Worm (Caenorhabditis elegans) whole organism, L4 larva: ENCODE measurements around the gene B0513.4.

Experiments
- F10B5.3 ChIP-seq: sonication (generic microtip); optimal IDR thresholded peaks from 2 replicates; lab custom pipeline; 2016; ENCODE audit warnings: mild to moderate bottlenecking, missing genetic modification characterization, missing compliant biosample characterization
- F49E8.2 ChIP-seq: sonication (generic microtip); optimal IDR thresholded peaks from 2 replicates; lab custom pipeline; 2016; ENCODE audit warnings: missing compliant biosample characterization, mild to moderate bottlenecking, missing genetic modification characterization, borderline replicate concordance
- T26A8.4 ChIP-seq: fragments of 200-800 bp; sonication (Bioruptor generic); IDR thresholded peaks from 2 replicates; pipeline ENCODE4 v1.3.6; 2022; ENCODE audit warnings: missing genetic modification characterization, missing compliant biosample characterization
- Y75B8A.6 ChIP-seq: fragments of 200-800 bp; sonication (Bioruptor generic); IDR thresholded peaks from 2 replicates; pipeline ENCODE4 v1.3.6; 2022; ENCODE audit warnings: missing genetic modification reagents, missing genetic modification characterization, missing compliant biosample characterization
- ZK337.2 ChIP-seq: fragments of 200-800 bp; sonication (Bioruptor generic); IDR thresholded peaks from 2 replicates; pipeline ENCODE4 v1.3.6; 2022; ENCODE audit warnings: missing genetic modification reagents, missing genetic modification characterization, missing compliant biosample characterization
- aha-1 ChIP-seq: fragments of 150-350 bp; peaks from one replicate; lab custom pipeline; 2014; ENCODE audit warnings: missing biosample characterization, missing genetic modification characterization
- ceh-20 ChIP-seq: fragments of 200-800 bp; sonication (Bioruptor generic); IDR thresholded peaks from 2 replicates; pipeline ENCODE4 v1.3.6; 2022; ENCODE audit warnings: missing genetic modification reagents, missing genetic modification characterization, missing compliant biosample characterization
- ceh-62 ChIP-seq: sonication (generic microtip); optimal IDR thresholded peaks from 2 replicates; lab custom pipeline; 2017; ENCODE audit warnings: missing biosample characterization, missing genetic modification characterization
- ceh-82 ChIP-seq: sonication (generic microtip); optimal IDR thresholded peaks from 2 replicates; lab custom pipeline; 2017; ENCODE audit warnings: missing biosample characterization, missing genetic modification characterization
- ces-1 ChIP-seq: fragments of 150-350 bp; sonication (generic microtip); optimal IDR thresholded peaks from 4 replicates; lab custom pipeline; 2014; ENCODE audit warnings: missing biosample characterization, missing genetic modification reagents, missing genetic modification characterization
- daf-12 ChIP-seq: fragments of 150-350 bp; optimal IDR thresholded peaks from 2 replicates; lab custom pipeline; 2014; ENCODE audit warnings: missing biosample characterization, missing genetic modification reagents, missing genetic modification characterization
- dmd-6 ChIP-seq: fragments of 200-800 bp; sonication (Bioruptor generic); IDR thresholded peaks from 2 replicates; pipeline ENCODE4 v1.3.6; 2022; ENCODE audit warnings: missing genetic modification reagents, missing genetic modification characterization, missing compliant biosample characterization
- dpl-1 ChIP-seq: fragments of 150-350 bp; optimal IDR thresholded peaks from 2 replicates; lab custom pipeline; 2014; ENCODE audit warnings: missing biosample characterization, missing genetic modification reagents, missing genetic modification characterization
- egl-27 ChIP-seq: sonication (generic microtip); optimal IDR thresholded peaks from 3 replicates; lab custom pipeline; 2017; ENCODE audit warnings: missing biosample characterization, missing genetic modification reagents, missing genetic modification characterization
- gei-8 ChIP-seq: fragments of 200-800 bp; sonication (Bioruptor generic); optimal IDR thresholded peaks from 2 replicates; lab custom pipeline; 2018; ENCODE audit warnings: mild to moderate bottlenecking, missing genetic modification characterization, missing compliant biosample characterization
- hmg-1.1 ChIP-seq: fragments of 200-800 bp; sonication (Bioruptor generic); IDR thresholded peaks from 2 replicates; pipeline ENCODE4 v1.3.6; 2022; ENCODE audit warnings: missing genetic modification reagents, missing genetic modification characterization, missing compliant biosample characterization
- mes-2 ChIP-seq: sonication (generic microtip); optimal IDR thresholded peaks from 2 replicates; lab custom pipeline; 2016; ENCODE audit warnings: missing genotype, mild to moderate bottlenecking, missing genetic modification characterization, missing compliant biosample characterization; ENCODE audit not compliant: poor library complexity, severe bottlenecking
- nhr-111 ChIP-seq: fragments of 200-800 bp; sonication (Bioruptor generic); optimal IDR thresholded peaks from 2 replicates; lab custom pipeline; 2018; ENCODE audit warnings: mild to moderate bottlenecking, missing genetic modification characterization, missing compliant biosample characterization
- nhr-48 ChIP-seq: sonication (generic microtip); optimal IDR thresholded peaks from 2 replicates; lab custom pipeline; 2016; ENCODE audit warnings: mild to moderate bottlenecking, missing genetic modification characterization, missing compliant biosample characterization
- pha-4 ChIP-seq, 2 experiments: fragments of 150-350 bp in 1 of 2; fragments of 200-800 bp in 1 of 2; sonication (Bioruptor generic) in 1 of 2; IDR thresholded peaks in 1 of 2; optimal IDR thresholded peaks in 1 of 2; 2 replicates each; pipeline versions ENCODE4 v1.3.6 to Lab custom; 2014 to 2022; ENCODE audit warnings: missing genetic modification characterization in 2 of 2, missing genetic modification reagents in 2 of 2, missing biosample characterization in 1 of 2, missing compliant biosample characterization in 1 of 2
- sdz-12 ChIP-seq: fragments of 200-800 bp; sonication (Bioruptor generic); optimal IDR thresholded peaks from 2 replicates; lab custom pipeline; 2018; ENCODE audit warnings: mild to moderate bottlenecking, missing genetic modification characterization, missing compliant biosample characterization
- set-16 ChIP-seq: fragments of 200-800 bp; sonication (Bioruptor generic); IDR thresholded peaks from 2 replicates; pipeline ENCODE4 v1.3.6; 2022; ENCODE audit warnings: missing genetic modification reagents, missing genetic modification characterization, missing compliant biosample characterization
- snpc-1.2 ChIP-seq: fragments of 200-800 bp; sonication (Bioruptor generic); IDR thresholded peaks from 2 replicates; pipeline ENCODE4 v1.3.6; 2022; ENCODE audit warnings: missing genetic modification reagents, missing genetic modification characterization, missing compliant biosample characterization
- spr-3 ChIP-seq: fragments of 200-800 bp; sonication (Bioruptor generic); optimal IDR thresholded peaks from 2 replicates; lab custom pipeline; 2018; ENCODE audit warnings: mild to moderate bottlenecking, missing genetic modification characterization, missing compliant biosample characterization
- tag-97 ChIP-seq: fragments of 200-800 bp; sonication (Bioruptor generic); IDR thresholded peaks from 2 replicates; pipeline ENCODE4 v1.3.6; 2022; ENCODE audit warnings: missing genetic modification characterization, missing compliant biosample characterization
- tra-1 ChIP-seq: fragments of 200-800 bp; sonication (Bioruptor generic); IDR thresholded peaks from 2 replicates; pipeline ENCODE4 v1.3.6; 2022; ENCODE audit warnings: missing genetic modification reagents, missing genetic modification characterization, missing compliant biosample characterization
- unc-130 ChIP-seq: sonication (generic microtip); optimal IDR thresholded peaks from 2 replicates; lab custom pipeline; 2016; ENCODE audit warnings: missing genetic modification reagents, missing genetic modification characterization, missing compliant biosample characterization
- vab-7 ChIP-seq: fragments of 200-800 bp; sonication (Bioruptor generic); IDR thresholded peaks from 2 replicates; pipeline ENCODE4 v1.3.6; 2022; ENCODE audit warnings: missing genetic modification reagents, missing genetic modification characterization, missing compliant biosample characterization
- zag-1 ChIP-seq: fragments of 150-350 bp; optimal IDR thresholded peaks from 2 replicates; lab custom pipeline; 2014; ENCODE audit warnings: missing biosample characterization, missing genetic modification characterization
- zfp-2 ChIP-seq: sonication (generic microtip); optimal IDR thresholded peaks from 2 replicates; lab custom pipeline; 2016; ENCODE audit warnings: mild to moderate bottlenecking, missing genetic modification characterization, missing compliant biosample characterization
- zip-2 ChIP-seq: fragments of 150-350 bp; optimal IDR thresholded peaks from 2 replicates; lab custom pipeline; 2014; ENCODE audit warnings: missing biosample characterization, missing genetic modification characterization

The B0513.4 gene

ce11 chrIV:13879851-13880250 is at the start of gene B0513.4:
B0513.4 (plus strand) TSS chrIV:13880151.
- TF ChIP-seq set-16 (GFP tag; lab: Robert Waterston, UW) (peak; percentile 41; the same call in 1 of the 2 replicates), tra-1 (GFP tag; lab: Robert Waterston, UW) (no peak)

DNA sequence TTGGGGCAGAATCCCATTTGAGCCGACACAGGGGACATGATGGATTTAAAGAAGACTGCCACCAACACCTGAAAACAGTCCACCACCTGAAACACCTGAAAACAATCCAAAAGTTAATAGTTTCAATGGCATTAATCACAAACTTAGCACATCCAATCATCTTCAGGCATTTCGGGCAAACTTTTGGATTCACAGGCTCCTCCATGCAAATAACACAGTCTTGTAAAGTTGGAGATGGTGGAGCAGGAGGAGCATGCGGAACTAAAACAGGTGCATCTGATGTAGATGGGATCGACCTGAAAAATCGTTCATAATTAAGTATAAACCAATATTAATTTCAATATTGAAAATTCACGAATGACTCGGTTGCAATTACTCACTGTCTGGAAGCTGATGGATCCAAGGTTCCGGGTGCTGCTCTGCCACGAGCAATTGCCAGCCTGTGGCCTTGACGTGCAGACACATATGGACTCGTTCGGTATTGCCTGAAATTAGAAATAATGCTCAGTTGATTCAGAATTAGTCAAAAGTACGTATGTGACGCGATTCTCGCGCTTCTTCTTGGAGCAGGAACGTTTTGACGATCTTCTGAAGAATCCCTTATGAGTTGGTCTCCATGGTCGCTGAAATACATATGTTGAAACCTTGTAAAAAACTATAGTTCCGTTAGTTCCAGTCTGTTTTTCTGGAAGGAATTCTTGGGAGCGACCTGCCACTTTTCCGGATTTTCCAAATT is 45.4 kb upstream of the B0513.4 start:
- TF ChIP-seq aha-1 (peak; percentile 96), daf-12 (no peak)

- TF ChIP-seq ZK337.2 (no peak), ceh-20 (GFP tag; lab: Robert Waterston, UW) (no peak), egl-27 (tag; lab: Kevin White, UChicago) (no peak), F10B5.3 (tag; lab: Kevin White, UChicago) (no peak), dmd-6 (GFP tag; lab: Robert Waterston, UW) (no peak), gei-8 (GFP tag; lab: Kevin White, UChicago) (no peak), T26A8.4 (GFP tag; lab: Robert Waterston, UW) (no peak), ces-1 (GFP tag; lab: Kevin White, UChicago) (no peak), ceh-62 (tag; lab: Kevin White, UChicago) (no peak), pha-4 (GFP tag; IDR thresholded peaks at IDR 0.05; lab: Robert Waterston, UW) (no peak), pha-4 (tag; optimal IDR thresholded peaks at IDR 0.05; lab: Kevin White, UChicago) (no peak), unc-130 (GFP tag; lab: Kevin White, UChicago) (no peak), ceh-82 (tag; lab: Kevin White, UChicago) (no peak)
Measured at ce11 chrIV:13836290-13836689, 43.7 kb upstream of the B0513.4 start, which contains the start of gene H08M01.1. H08M01.1 (minus strand) TSS chrIV:13836390.

- TF ChIP-seq nhr-48 (tag; lab: Kevin White, UChicago) (no peak), set-16 (GFP tag; lab: Robert Waterston, UW) (no peak), snpc-1.2 (peak; percentile 74)
Measured at ce11 chrIV:13838296-13838695, 41.7 kb upstream of the B0513.4 start.

DNA sequence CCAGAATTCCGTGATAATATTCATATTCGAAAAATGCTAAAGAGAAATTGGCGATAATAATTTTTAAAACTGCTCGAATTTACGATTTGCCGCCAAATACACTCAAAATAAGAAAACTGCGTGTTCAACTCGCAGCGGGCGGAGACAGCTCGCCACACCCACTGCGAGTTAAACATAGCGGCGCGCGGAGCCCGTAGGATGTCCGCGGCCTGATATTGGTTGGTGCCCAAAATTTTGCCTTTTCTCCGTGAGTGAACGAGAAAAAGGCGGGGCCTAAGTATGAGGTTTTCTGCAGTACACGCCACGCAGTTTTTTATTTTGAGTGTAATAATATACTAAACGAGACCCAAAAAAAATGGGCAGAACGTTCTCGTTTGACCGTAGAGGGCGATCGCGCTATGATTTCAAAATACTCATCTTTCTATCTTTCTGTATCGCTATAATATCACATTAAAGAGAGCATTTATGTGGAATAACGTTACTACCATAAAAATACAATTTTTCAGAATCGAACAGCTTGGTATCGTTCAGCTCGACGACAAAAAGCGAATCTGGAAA is 24.5 kb upstream of the B0513.4 start:
- TF ChIP-seq snpc-1.2 (peak; percentile 99), F49E8.2 (peak; percentile 36), set-16 (GFP tag; lab: Robert Waterston, UW) (0 out of 2 replicates have a peak, but pooled peaks have one; percentile 10)

ce11 chrIV:13860459-13860858 is 19.5 kb upstream of the B0513.4 start:
- TF ChIP-seq vab-7 = no peak
- TF ChIP-seq zip-2 (tag; lab: Kevin White, UChicago) = no peak
- no peak for TF ChIP-seq tra-1 (GFP tag; lab: Robert Waterston, UW)
- no peak for TF ChIP-seq dpl-1
- no peak for TF ChIP-seq zag-1 (tag; lab: Kevin White, UChicago)
- no peak for TF ChIP-seq Y75B8A.6 (GFP tag; lab: Robert Waterston, UW)
- no peak for TF ChIP-seq nhr-111
- TF ChIP-seq mes-2 (tag; lab: Kevin White, UChicago) = no peak
- no peak for TF ChIP-seq spr-3 (GFP tag; lab: Kevin White, UChicago)
- no peak for TF ChIP-seq hmg-1.1
- no peak for TF ChIP-seq tag-97 (GFP tag; lab: Robert Waterston, UW)
- TF ChIP-seq T26A8.4 (GFP tag; lab: Robert Waterston, UW) = no peak
- no peak for TF ChIP-seq sdz-12 (GFP tag; lab: Kevin White, UChicago)
- no peak for TF ChIP-seq F10B5.3 (tag; lab: Kevin White, UChicago)
- no peak for TF ChIP-seq zfp-2 (tag; lab: Kevin White, UChicago)
